Fruit fly (Drosophila melanogaster): ENCODE measurements around the gene crim.

- TF ChIP-seq psq (optimal IDR thresholded peaks at IDR 0.05) = no peak
- no peak for TF ChIP-seq h (optimal IDR thresholded peaks at IDR 0.05)
- no peak for TF ChIP-seq insv (optimal IDR thresholded peaks at IDR 0.05)
These were observed 7.6 kb downstream of the crim start for dm6 chr3L:11703579-11703978.

All from Kc167 (cell line).